Worm (Caenorhabditis elegans): ENCODE data around the gene epac-1.

Gene epac-1

DNA sequence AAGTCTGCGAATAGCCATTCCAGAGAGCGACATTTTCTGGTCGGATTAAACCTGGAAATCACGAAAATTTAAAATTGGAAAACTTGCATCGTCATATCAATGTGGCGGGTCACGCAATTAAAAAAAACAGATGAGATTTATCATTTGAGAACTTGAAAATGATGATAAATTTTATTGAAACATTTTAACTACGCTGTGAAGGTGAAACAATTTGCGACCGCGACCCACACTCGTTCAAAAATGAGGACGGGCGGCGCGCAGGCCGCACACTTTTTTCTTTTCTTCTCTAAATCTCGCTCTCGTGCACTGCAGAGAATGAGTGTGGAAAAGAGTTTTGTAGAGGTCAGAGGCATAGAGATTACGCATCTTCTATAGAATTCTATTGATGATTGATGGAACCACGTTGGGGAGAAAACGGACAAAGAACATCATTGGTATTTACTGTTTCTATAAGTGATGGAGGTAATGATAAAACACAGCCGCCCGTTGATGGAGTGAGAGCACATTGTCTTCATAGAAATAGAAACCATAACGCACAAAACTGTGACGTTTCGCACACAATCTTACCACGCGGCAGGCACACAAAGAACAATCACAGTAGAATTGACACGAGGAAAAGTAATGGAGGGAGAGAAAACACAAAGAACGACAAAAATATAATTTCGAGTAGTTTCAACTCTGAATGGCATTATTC, 27.7 kb downstream of the epac-1 start, which contains the start of gene cts-1 (continued):
- no peak for TF ChIP-seq attf-4 (tag; optimal IDR thresholded peaks at IDR 0.05)
- no peak for TF ChIP-seq mxl-2 (GFP tag; conservative IDR thresholded peaks at IDR 0.05)
- no peak for TF ChIP-seq tag-97 (GFP tag; IDR thresholded peaks at IDR 0.05)
- TF ChIP-seq lim-7 (GFP tag; IDR thresholded peaks at IDR 0.05), result no peak
- TF ChIP-seq mdl-1 (tag; optimal IDR thresholded peaks at IDR 0.05), result peak in 1 of 2 experiments; percentile 94
- TF ChIP-seq nhr-10 (tag; optimal IDR thresholded peaks at IDR 0.05), result peak; percentile 68
- no peak for TF ChIP-seq saeg-2 (GFP tag; IDR thresholded peaks at IDR 0.05)
- TF ChIP-seq nhr-6 (tag; optimal IDR thresholded peaks at IDR 0.05), result peak; percentile 84
- TF ChIP-seq fos-1 (tag; optimal IDR thresholded peaks at IDR 0.05), result no peak
- TF ChIP-seq R02D3.7 (tag; optimal IDR thresholded peaks at IDR 0.05), result no peak
- no peak for TF ChIP-seq daf-12 (tag; optimal IDR thresholded peaks at IDR 0.05)
- TF ChIP-seq F37D6.2 (tag; optimal IDR thresholded peaks at IDR 0.05), result no peak
- TF ChIP-seq zfp-2 (tag; optimal IDR thresholded peaks at IDR 0.05), result no peak
- TF ChIP-seq nhr-28 (tag; optimal IDR thresholded peaks at IDR 0.05), result peak; percentile 97
- TF ChIP-seq jun-1 (tag; optimal IDR thresholded peaks at IDR 0.05), result peak; percentile 10
- TF ChIP-seq ceh-28 (tag; optimal IDR thresholded peaks at IDR 0.05), result no peak
- peak; percentile 69 for TF ChIP-seq cey-2 (tag; optimal IDR thresholded peaks at IDR 0.05; ENCODE audit: borderline replicate concordance, insufficient read depth)
- no peak for TF ChIP-seq lin-39 (tag; optimal IDR thresholded peaks at IDR 0.05)
- TF ChIP-seq hlh-30 (tag; optimal IDR thresholded peaks at IDR 0.05; ENCODE audit: insufficient read depth), result peak; percentile 92
- no peak for TF ChIP-seq dmd-6 (GFP tag; IDR thresholded peaks at IDR 0.05)
- TF ChIP-seq nhr-25 (tag; optimal IDR thresholded peaks at IDR 0.05; ENCODE audit: borderline replicate concordance, insufficient read depth), result peak; percentile 50
- TF ChIP-seq lir-3 (tag; optimal IDR thresholded peaks at IDR 0.05), result no peak
- TF ChIP-seq ceh-82 (tag; optimal IDR thresholded peaks at IDR 0.05), result no peak
- no peak for TF ChIP-seq D1046.2 (GFP tag; IDR thresholded peaks at IDR 0.05)
- TF ChIP-seq zag-1 (tag; optimal IDR thresholded peaks at IDR 0.05), result no peak
- TF ChIP-seq duxl-1 (tag; optimal IDR thresholded peaks at IDR 0.05; ENCODE audit: poor library complexity), result peak; percentile 66
- peak; percentile 93 for TF ChIP-seq hlh-11 (tag; optimal IDR thresholded peaks at IDR 0.05)
- peak; percentile 68 for TF ChIP-seq ama-1 (optimal IDR thresholded peaks at IDR 0.05)
- peak; percentile 38 for TF ChIP-seq spr-1 (tag; optimal IDR thresholded peaks at IDR 0.05)
- TF ChIP-seq pqm-1 (tag; optimal IDR thresholded peaks at IDR 0.05), result peak; percentile 67
- peak; percentile 74 for TF ChIP-seq nhr-11 (tag; optimal IDR thresholded peaks at IDR 0.05)
- TF ChIP-seq unc-62 (GFP tag; optimal IDR thresholded peaks at IDR 0.05 in 1 of 2), result no peak
- no peak for TF ChIP-seq unc-62 (tag; optimal IDR thresholded peaks at IDR 0.05)
- peak; percentile 72 to 92 for TF ChIP-seq lsy-2 (tag; optimal IDR thresholded peaks at IDR 0.05)
- TF ChIP-seq php-3 (GFP tag; IDR thresholded peaks at IDR 0.05), result no peak

DNA sequence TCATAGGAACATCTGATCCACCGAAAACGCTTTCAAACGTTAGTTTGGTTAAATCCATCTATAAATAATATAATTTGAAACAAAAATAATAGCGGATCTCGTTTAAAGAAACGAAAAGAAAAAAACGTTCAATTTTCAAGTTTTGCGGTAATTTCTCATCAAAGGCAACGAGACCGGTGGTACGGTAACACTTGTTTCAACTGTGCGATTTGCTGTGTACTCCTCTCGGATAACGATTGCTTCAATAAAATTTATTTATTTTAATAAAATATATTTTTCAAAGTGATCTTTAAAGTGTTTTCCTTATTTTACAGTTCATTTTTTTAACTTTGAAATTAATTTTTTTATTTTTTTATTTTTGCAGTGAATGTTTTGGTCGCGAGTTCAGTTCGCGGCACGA, 29.6 kb downstream of the epac-1 start, which contains the start of the genes rde-4 and cox-14:
rde-4 (minus strand) TSS at position 60 of the 400 bp plus-strand sequence.
cox-14 (plus strand) TSS at position 356 of the 400 bp plus-strand sequence.
- TF ChIP-seq fos-1 (tag; optimal IDR thresholded peaks at IDR 0.05) (no peak), ZK546.5 (tag; optimal IDR thresholded peaks at IDR 0.05) (no peak), daf-19 (GFP tag; conservative IDR thresholded peaks at IDR 0.05) (no peak), snpc-1.2 (GFP tag; IDR thresholded peaks at IDR 0.05) (no peak), daf-12 (tag; optimal IDR thresholded peaks at IDR 0.05) (no peak), duxl-1 (tag; optimal IDR thresholded peaks at IDR 0.05; ENCODE audit: poor library complexity) (no peak), egl-43 (GFP tag; IDR thresholded peaks at IDR 0.05) (no peak), daf-8 (GFP tag; IDR thresholded peaks at IDR 0.05) (no peak), F10B5.3 (tag; optimal IDR thresholded peaks at IDR 0.05) (no peak), ama-1 (optimal IDR thresholded peaks at IDR 0.05) (peak; percentile 18), madf-9 (GFP tag; conservative IDR thresholded peaks at IDR 0.05) (no peak), hif-1 (tag; optimal IDR thresholded peaks at IDR 0.05) (no peak), nhr-11 (tag; optimal IDR thresholded peaks at IDR 0.05) (no peak), mes-2 (tag; optimal IDR thresholded peaks at IDR 0.05; ENCODE audit: poor library complexity, severe bottlenecking) (no peak), ZK337.2 (GFP tag; IDR thresholded peaks at IDR 0.05) (no peak), unc-39 (tag; optimal IDR thresholded peaks at IDR 0.05) (no peak), mep-1 (tag; optimal IDR thresholded peaks at IDR 0.05) (peak; percentile 89), mxl-2 (GFP tag; conservative IDR thresholded peaks at IDR 0.05) (no peak), ctbp-1 (GFP tag; IDR thresholded peaks at IDR 0.05) (no peak), vab-7 (GFP tag; IDR thresholded peaks at IDR 0.05) (no peak), nhr-48 (tag; optimal IDR thresholded peaks at IDR 0.05) (no peak), T20F7.1 (GFP tag; optimal IDR thresholded peaks at IDR 0.05) (no peak)
